Fruit fly (Drosophila melanogaster): ENCODE measurements around the gene CG3842.
A peak's percentile ranks its signal among the peaks of the same experiment; 100 is the strongest.

The CG3842 gene

dm6 chrX:6330369-6330949 lies 7.1 kb upstream of the CG3842 start, which contains the start of gene CG42240 (continued):
- TF ChIP-seq CG1233 (GFP tag; optimal IDR thresholded peaks at IDR 0.05) (peak; percentile 88), sc (optimal IDR thresholded peaks at IDR 0.05) (no peak), sc (GFP tag; optimal IDR thresholded peaks at IDR 0.05) (peak; percentile 92), CG16815 (GFP tag; optimal IDR thresholded peaks at IDR 0.05) (peak; percentile 70), gfzf (GFP tag; optimal IDR thresholded peaks at IDR 0.05) (no peak), rib (GFP tag; IDR thresholded peaks at IDR 0.05) (0 out of 2 replicates have a peak, but pooled peaks have one; percentile 40), CG2116 (GFP tag; optimal IDR thresholded peaks at IDR 0.05) (peak; percentile 73), CG11398 (GFP tag; optimal IDR thresholded peaks at IDR 0.05) (peak; percentile 54), Antp (GFP tag; optimal IDR thresholded peaks at IDR 0.05) (peak; percentile 54), lbe (GFP tag; optimal IDR thresholded peaks at IDR 0.05) (peak; percentile 81), slbo (GFP tag; IDR thresholded peaks at IDR 0.05) (peak; percentile 74), Deaf1 (tag; optimal IDR thresholded peaks at IDR 0.05) (peak; percentile 75), Sry-β (GFP tag; optimal IDR thresholded peaks at IDR 0.05) (peak; percentile 40), CG12942 (GFP tag; optimal IDR thresholded peaks at IDR 0.05) (peak; percentile 81), Six4 (GFP tag; optimal IDR thresholded peaks at IDR 0.05) (peak; percentile 84), luna (GFP tag; optimal IDR thresholded peaks at IDR 0.05) (no peak), fru (optimal IDR thresholded peaks at IDR 0.05) (no peak), sens-2 (GFP tag; IDR thresholded peaks at IDR 0.05) (no peak), dati (GFP tag; IDR thresholded peaks at IDR 0.05) (no peak; the same call in 1 of the 2 replicates), cato (GFP tag; optimal IDR thresholded peaks at IDR 0.05; ENCODE audit: borderline replicate concordance) (peak; percentile 81), CG8089 (GFP tag; optimal IDR thresholded peaks at IDR 0.05) (peak; percentile 57), chif (GFP tag; optimal IDR thresholded peaks at IDR 0.05) (peak; percentile 80 to 87), hbn (GFP tag; IDR thresholded peaks at IDR 0.05; ENCODE audit: partially characterized antibody) (no peak), psq (GFP tag; optimal IDR thresholded peaks at IDR 0.05) (peak; percentile 66), zf30C (GFP tag; optimal IDR thresholded peaks at IDR 0.05) (peak; percentile 82), CG13894 (tag; optimal IDR thresholded peaks at IDR 0.05) (peak; percentile 68), CG17186 (GFP tag; optimal IDR thresholded peaks at IDR 0.05) (peak; percentile 66), dysf (GFP tag; IDR thresholded peaks at IDR 0.05) (peak; percentile 93), CG13123 (GFP tag; optimal IDR thresholded peaks at IDR 0.05) (peak; percentile 55), CG3838 (GFP tag; optimal IDR thresholded peaks at IDR 0.05) (peak; percentile 52), Mad (GFP tag; optimal IDR thresholded peaks at IDR 0.05) (peak; percentile 61), CG14667 (GFP tag; IDR thresholded peaks at IDR 0.05) (peak; percentile 67; the same call in 1 of the 2 replicates), nerfin-1 (tag; optimal IDR thresholded peaks at IDR 0.05) (peak; percentile 89), nerfin-2 (GFP tag; IDR thresholded peaks at IDR 0.05; ENCODE audit: partially characterized antibody) (no peak), Opbp (GFP tag; IDR thresholded peaks at IDR 0.05; ENCODE audit: partially characterized antibody) (no peak), en (GFP tag; optimal IDR thresholded peaks at IDR 0.05) (peak; percentile 59), CG14965 (GFP tag; optimal IDR thresholded peaks at IDR 0.05; ENCODE audit: borderline replicate concordance) (no peak), MBD-R2 (GFP tag; IDR thresholded peaks at IDR 0.05) (peak; percentile 23; the same call in 1 of the 2 replicates), CG11560 (tag; IDR thresholded peaks at IDR 0.05) (peak; percentile 60; the same call in 2 of the 3 replicates), crol (GFP tag; IDR thresholded peaks at IDR 0.05) (no peak), NFAT (GFP tag; IDR thresholded peaks at IDR 0.05) (peak; percentile 40; the same call in 1 of the 2 replicates), CG4328 (GFP tag; optimal IDR thresholded peaks at IDR 0.05) (peak; percentile 90), Mrtf (GFP tag; IDR thresholded peaks at IDR 0.05) (no peak; the same call in 2 of the 3 replicates), Spps (tag; optimal IDR thresholded peaks at IDR 0.05) (peak; percentile 81), Sox102F (GFP tag; optimal IDR thresholded peaks at IDR 0.05) (peak; percentile 93), dan (GFP tag; IDR thresholded peaks at IDR 0.05) (peak; percentile 4; the same call in 1 of the 2 replicates), CG1529 (GFP tag; optimal IDR thresholded peaks at IDR 0.05) (peak; percentile 93), al (GFP tag; IDR thresholded peaks at IDR 0.05) (0 out of 2 replicates have a peak, but pooled peaks have one; percentile 30), Nf-YA (GFP tag; IDR thresholded peaks at IDR 0.05) (peak; percentile 56; the same call in 1 of the 2 replicates), CG9876 (GFP tag; optimal IDR thresholded peaks at IDR 0.05) (peak; percentile 13)

Measured in whole organism, embryonic.